Fruit fly (Drosophila melanogaster) whole organism, embryonic: Measurements from ENCODE around the gene CG12728.

Source experiments
- Awh ChIP-seq: fragments of 200-800 bp; sonication (Bioruptor generic); IDR thresholded peaks from 2 replicates; pipeline ENCODE4, ENCODE4 v1.3.6; 2022; ENCODE audit warnings: missing biosample characterization, missing genetic modification characterization
- Bdp1 ChIP-seq: fragments of 200-800 bp; sonication (Bioruptor generic); optimal IDR thresholded peaks from 3 replicates; lab custom pipeline; 2016; ENCODE audit warnings: missing biosample characterization, missing genetic modification characterization
- CG10209 ChIP-seq: fragments of 200-800 bp; sonication (Bioruptor generic); optimal IDR thresholded peaks from 3 replicates; lab custom pipeline; 2017; ENCODE audit warnings: missing biosample characterization, mild to moderate bottlenecking, missing genetic modification characterization, missing genetic modification reagents
- CG10565 ChIP-seq: fragments of 200-800 bp; sonication (Bioruptor generic); optimal IDR thresholded peaks from 3 replicates; lab custom pipeline; 2016; ENCODE audit warnings: missing biosample characterization, mild to moderate bottlenecking, missing genetic modification characterization
- CG12391 ChIP-seq: fragments of 200-800 bp; sonication (Bioruptor generic); optimal IDR thresholded peaks from 3 replicates; lab custom pipeline; 2018; ENCODE audit warnings: missing biosample characterization, mild to moderate bottlenecking, missing genetic modification characterization, moderate library complexity
- CG12659 ChIP-seq: fragments of 200-800 bp; sonication (Bioruptor generic); optimal IDR thresholded peaks from 3 replicates; lab custom pipeline; 2017; ENCODE audit warnings: mild to moderate bottlenecking, missing biosample characterization, missing genetic modification reagents, missing genetic modification characterization
- CG14441 ChIP-seq: fragments of 200-800 bp; sonication (Bioruptor generic); IDR thresholded peaks from 2 replicates; pipeline ENCODE4 v1.3.6; 2022; ENCODE audit warnings: missing biosample characterization, missing genetic modification characterization
- CG14860 ChIP-seq: fragments of 200-800 bp; sonication (Bioruptor generic); IDR thresholded peaks from 3 replicates; pipeline ENCODE4 v1.3.6; 2022; ENCODE audit warnings: missing biosample characterization, missing genetic modification characterization; ENCODE audit not compliant: partially characterized antibody
- CG15514 ChIP-seq: fragments of 200-800 bp; sonication (Bioruptor generic); optimal IDR thresholded peaks from 3 replicates; lab custom pipeline; 2017; ENCODE audit warnings: missing biosample characterization, missing genetic modification characterization, mild to moderate bottlenecking, moderate library complexity, missing genetic modification reagents
- CG16813 ChIP-seq: fragments of 200-800 bp; sonication (Bioruptor generic); IDR thresholded peaks from 3 replicates; pipeline ENCODE4 v1.3.6; 2022; ENCODE audit warnings: missing biosample characterization, missing genetic modification characterization; ENCODE audit not compliant: partially characterized antibody
- CG17802 ChIP-seq: fragments of 200-800 bp; sonication (Bioruptor generic); optimal IDR thresholded peaks from 2 replicates; lab custom pipeline; 2018; ENCODE audit warnings: missing biosample characterization, mild to moderate bottlenecking, missing genetic modification characterization, moderate library complexity
- CG4282 ChIP-seq: fragments of 200-800 bp; sonication (Bioruptor generic); optimal IDR thresholded peaks from 2 replicates; lab custom pipeline; 2016; ENCODE audit warnings: missing biosample characterization, missing genetic modification characterization
- CG4404 ChIP-seq: fragments of 200-800 bp; sonication (Bioruptor generic); IDR thresholded peaks from 2 replicates; pipeline ENCODE4 v1.3.6; 2022; ENCODE audit warnings: missing biosample characterization, missing genetic modification characterization
- CG4424 ChIP-seq: fragments of 200-800 bp; sonication (Bioruptor generic); optimal IDR thresholded peaks from 3 replicates; lab custom pipeline; 2016; ENCODE audit warnings: missing biosample characterization, missing genetic modification characterization
- CG4617 ChIP-seq: fragments of 200-800 bp; sonication (Bioruptor generic); optimal IDR thresholded peaks from 3 replicates; lab custom pipeline; 2016; ENCODE audit warnings: missing biosample characterization, missing genetic modification characterization, borderline replicate concordance
- CG5245 ChIP-seq: fragments of 200-800 bp; sonication (Bioruptor generic); optimal IDR thresholded peaks from 3 replicates; lab custom pipeline; 2016; ENCODE audit warnings: missing biosample characterization, missing genetic modification characterization
- CG7556 ChIP-seq: fragments of 200-800 bp; sonication (Bioruptor generic); optimal IDR thresholded peaks from 2 replicates; lab custom pipeline; 2017; ENCODE audit warnings: missing biosample characterization, mild to moderate bottlenecking, missing genetic modification characterization
- CG7745 ChIP-seq: fragments of 200-800 bp; sonication (Bioruptor generic); optimal IDR thresholded peaks from 2 replicates; lab custom pipeline; 2018; ENCODE audit warnings: missing biosample characterization, mild to moderate bottlenecking, missing genetic modification characterization, moderate library complexity
- CG8089 ChIP-seq: fragments of 200-800 bp; sonication (Bioruptor generic); optimal IDR thresholded peaks from 3 replicates; lab custom pipeline; 2016; ENCODE audit warnings: missing biosample characterization, missing genetic modification characterization
- CG8944 ChIP-seq: fragments of 200-800 bp; sonication (Bioruptor generic); optimal IDR thresholded peaks from 3 replicates; lab custom pipeline; 2016; ENCODE audit warnings: missing biosample characterization, missing genetic modification characterization
- CG9797 ChIP-seq: fragments of 200-800 bp; sonication (Bioruptor generic); optimal IDR thresholded peaks from 3 replicates; lab custom pipeline; 2018; ENCODE audit warnings: missing biosample characterization, mild to moderate bottlenecking, missing genetic modification characterization
- CG9817 ChIP-seq: fragments of 200-800 bp; sonication (Bioruptor generic); optimal IDR thresholded peaks from 2 replicates; lab custom pipeline; 2018; ENCODE audit warnings: missing biosample characterization, mild to moderate bottlenecking, missing genetic modification characterization, moderate library complexity
- CG9932 ChIP-seq: fragments of 200-800 bp; sonication (Bioruptor generic); IDR thresholded peaks from 2 replicates; pipeline ENCODE4 v1.3.6; 2022; ENCODE audit warnings: missing biosample characterization, missing genetic modification characterization
- CkIIα-i1 ChIP-seq: fragments of 200-800 bp; sonication (Bioruptor generic); IDR thresholded peaks from 2 replicates; pipeline ENCODE4 v1.3.6; 2022; ENCODE audit warnings: missing biosample characterization, missing genetic modification characterization
- Dfd ChIP-seq, 2 experiments: fragments of >200 bp; optimal IDR thresholded peaks; 2 replicates each; lab custom pipeline; 2017; ENCODE audit warnings: missing biosample characterization in 2 of 2, missing genetic modification characterization in 2 of 2
- HLH3B ChIP-seq: fragments of 200-800 bp; sonication (Bioruptor generic); IDR thresholded peaks from 2 replicates; pipeline ENCODE4 v1.3.6; 2022; ENCODE audit warnings: missing biosample characterization, missing genetic modification characterization
- HmgZ ChIP-seq: fragments of 200-800 bp; sonication (Bioruptor generic); optimal IDR thresholded peaks from 2 replicates; lab custom pipeline; 2018; ENCODE audit warnings: missing biosample characterization, mild to moderate bottlenecking, missing genetic modification characterization
- Mad ChIP-seq: fragments of 200-800 bp; sonication (Bioruptor generic); optimal IDR thresholded peaks from 2 replicates; lab custom pipeline; 2016; ENCODE audit warnings: missing biosample characterization, missing genetic modification characterization
- NC2β ChIP-seq: fragments of 200-800 bp; sonication (Bioruptor generic); optimal IDR thresholded peaks from 2 replicates; lab custom pipeline; 2016; ENCODE audit warnings: missing biosample characterization, missing genetic modification characterization
- Nf-YB ChIP-seq: fragments of 200-800 bp; sonication (Bioruptor generic); optimal IDR thresholded peaks from 3 replicates; lab custom pipeline; 2019; ENCODE audit warnings: missing biosample characterization, mild to moderate bottlenecking, missing genetic modification characterization, moderate library complexity
- Rfx ChIP-seq: fragments of 200-800 bp; sonication (Bioruptor generic); IDR thresholded peaks from 2 replicates; pipeline ENCODE4 v1.3.6; 2022; ENCODE audit warnings: missing biosample characterization, missing genetic modification characterization
- Rx ChIP-seq: fragments of 200-800 bp; sonication (Bioruptor generic); IDR thresholded peaks from 2 replicates; pipeline ENCODE4 v1.3.6; 2022; ENCODE audit warnings: missing biosample characterization, missing genetic modification characterization
- btn ChIP-seq: fragments of 200-800 bp; sonication (Bioruptor generic); optimal IDR thresholded peaks from 2 replicates; lab custom pipeline; 2016; ENCODE audit warnings: missing biosample characterization, missing genetic modification characterization
- crc ChIP-seq: fragments of 200-800 bp; sonication (Bioruptor generic); optimal IDR thresholded peaks from 2 replicates; lab custom pipeline; 2016; ENCODE audit warnings: missing biosample characterization, missing genetic modification characterization
- en ChIP-seq: fragments of 200-800 bp; sonication (Bioruptor generic); optimal IDR thresholded peaks from 2 replicates; lab custom pipeline; 2016; ENCODE audit warnings: missing biosample characterization, missing genetic modification characterization
- exex ChIP-seq: fragments of 200-800 bp; sonication (Bioruptor generic); optimal IDR thresholded peaks from 4 replicates; lab custom pipeline; 2018; ENCODE audit warnings: missing biosample characterization, mild to moderate bottlenecking, missing genetic modification characterization, moderate library complexity
- hb ChIP-seq: fragments of 200-800 bp; sonication (Bioruptor generic); IDR thresholded peaks from 3 replicates; pipeline ENCODE4 v1.3.6; 2022; ENCODE audit warnings: missing biosample characterization, missing genetic modification characterization; ENCODE audit not compliant: partially characterized antibody
- klu ChIP-seq: fragments of 200-800 bp; sonication (Bioruptor generic); IDR thresholded peaks from 2 replicates; pipeline ENCODE4 v1.3.6; 2022; ENCODE audit warnings: missing biosample characterization, missing genetic modification characterization
- lilli ChIP-seq: fragments of 200-800 bp; sonication (Bioruptor generic); optimal IDR thresholded peaks from 3 replicates; lab custom pipeline; 2016; ENCODE audit warnings: missing biosample characterization, missing genetic modification characterization
- nom ChIP-seq: fragments of 200-800 bp; sonication (Bioruptor generic); optimal IDR thresholded peaks from 2 replicates; lab custom pipeline; 2017; ENCODE audit warnings: missing biosample characterization, missing genetic modification characterization, mild to moderate bottlenecking, moderate library complexity, missing genetic modification reagents
- odd ChIP-seq: fragments of 200-800 bp; sonication (Bioruptor generic); optimal IDR thresholded peaks from 2 replicates; lab custom pipeline; 2017; ENCODE audit warnings: missing biosample characterization, mild to moderate bottlenecking, missing genetic modification characterization
- otp ChIP-seq: fragments of 200-800 bp; sonication (Bioruptor generic); IDR thresholded peaks from 3 replicates; pipeline ENCODE4, ENCODE4 v1.3.6; 2022; ENCODE audit warnings: missing biosample characterization, missing genetic modification characterization
- pho ChIP-seq: fragments of 200-800 bp; sonication (Bioruptor generic); optimal IDR thresholded peaks from 2 replicates; lab custom pipeline; 2016; ENCODE audit warnings: missing biosample characterization, missing genetic modification characterization
- so ChIP-seq: fragments of 200-800 bp; sonication (Bioruptor generic); IDR thresholded peaks from 3 replicates; pipeline ENCODE4 v1.3.6; 2022; ENCODE audit warnings: missing biosample characterization, missing genetic modification characterization
- sug ChIP-seq: fragments of 200-800 bp; optimal IDR thresholded peaks from 2 replicates; lab custom pipeline; 2019; ENCODE audit warnings: missing biosample characterization, mild to moderate bottlenecking, missing genetic modification characterization, moderate library complexity
- tgo ChIP-seq: fragments of 200-800 bp; sonication (Bioruptor generic); IDR thresholded peaks from 3 replicates; pipeline ENCODE4 v1.3.6; 2022; ENCODE audit warnings: missing biosample characterization, missing genetic modification characterization
- tin ChIP-seq: fragments of 200-800 bp; sonication (Bioruptor generic); optimal IDR thresholded peaks from 3 replicates; lab custom pipeline; 2016; ENCODE audit warnings: missing biosample characterization, missing genetic modification characterization
- trh ChIP-seq: fragments of 200-800 bp; sonication (Bioruptor generic); optimal IDR thresholded peaks from 2 replicates; lab custom pipeline; 2016; ENCODE audit warnings: missing biosample characterization, missing genetic modification characterization
- tup ChIP-seq: fragments of 200-800 bp; sonication (Bioruptor generic); optimal IDR thresholded peaks from 2 replicates; lab custom pipeline; 2016; ENCODE audit warnings: missing biosample characterization, mild to moderate bottlenecking, missing genetic modification characterization, moderate library complexity
- twi ChIP-seq: fragments of 200-800 bp; optimal IDR thresholded peaks from 2 replicates; lab custom pipeline; 2019; ENCODE audit warnings: missing biosample characterization, mild to moderate bottlenecking, missing genetic modification characterization, moderate library complexity
- tx ChIP-seq: fragments of 200-800 bp; sonication (Bioruptor generic); optimal IDR thresholded peaks from 2 replicates; lab custom pipeline; 2016; ENCODE audit warnings: missing biosample characterization, missing genetic modification characterization
- yki ChIP-seq: fragments of >200 bp; optimal IDR thresholded peaks from 3 replicates; lab custom pipeline; 2018

The CG12728 gene

dm6 chrX:5907916-5908315 lies 34.5 kb upstream of the CG12728 start, which contains the start of gene CG12236 (continued):
- TF ChIP-seq CG12391 (tag; lab: Kevin White, UChicago) (peak; percentile 46), Dfd (GFP tag; optimal IDR thresholded peaks at IDR 0.05; lab: Kevin White, UChicago) (no peak), CG4424 (peak; percentile 27), btn (GFP tag; lab: Kevin White, UChicago) (no peak), CG7556 (GFP tag; lab: Kevin White, UChicago) (no peak), CG10209 (GFP tag; lab: Kevin White, UChicago) (peak; percentile 40), tgo (GFP tag; lab: Robert Waterston, UW) (no peak), pho (GFP tag; lab: Kevin White, UChicago) (peak; percentile 45), CG8944 (GFP tag; lab: Kevin White, UChicago) (no peak), HmgZ (tag; lab: Kevin White, UChicago) (peak; percentile 85), CG7745 (tag; lab: Kevin White, UChicago) (no peak), Bdp1 (GFP tag; lab: Kevin White, UChicago) (no peak), en (GFP tag; lab: Kevin White, UChicago) (no peak), sug (peak; percentile 67), klu (GFP tag; lab: Robert Waterston, UW) (no peak), CG15514 (GFP tag; lab: Kevin White, UChicago) (peak; percentile 89), Rx (no peak), exex (no peak), nom (peak; percentile 44), Awh (GFP tag; lab: Robert Waterston, UW) (no peak), CG9932 (GFP tag; lab: Robert Waterston, UW) (peak; percentile 58), Mad (GFP tag; lab: Kevin White, UChicago) (peak; percentile 4), tup (GFP tag; lab: Kevin White, UChicago) (no peak), HLH3B (peak; percentile 15; the same call in 1 of the 2 replicates), CG9797 (GFP tag; lab: Kevin White, UChicago) (peak; percentile 63), hb (no peak), CG16813 (GFP tag; lab: Robert Waterston, UW) (0 out of 3 replicates have a peak, but pooled peaks have one; percentile 21), CG17802 (no peak), NC2β (GFP tag; lab: Kevin White, UChicago) (peak; percentile 17), odd (GFP tag; lab: Kevin White, UChicago) (no peak), crc (GFP tag; lab: Kevin White, UChicago) (no peak), Rfx (GFP tag; lab: Robert Waterston, UW) (peak; percentile 82), Nf-YB (GFP tag; lab: Kevin White, UChicago) (peak; percentile 23), tx (GFP tag; lab: Kevin White, UChicago) (no peak), CG14860 (GFP tag; lab: Robert Waterston, UW) (no peak), tin (GFP tag; lab: Kevin White, UChicago) (peak; percentile 42), CG4617 (GFP tag; lab: Kevin White, UChicago) (peak; percentile 79), CG14441 (peak; percentile 47), twi (tag; lab: Kevin White, UChicago) (peak; percentile 28), CG9817 (tag; lab: Kevin White, UChicago) (no peak), trh (GFP tag; lab: Kevin White, UChicago) (no peak), CG4404 (GFP tag; lab: Robert Waterston, UW) (no peak), CG10565 (GFP tag; lab: Kevin White, UChicago) (no peak), CG5245 (peak; percentile 43), yki (lab: Kevin White, UChicago) (no peak), otp (no peak), CG4282 (GFP tag; lab: Kevin White, UChicago) (peak; percentile 51), CkIIα-i1 (GFP tag; lab: Robert Waterston, UW) (no peak), CG12659 (GFP tag; lab: Kevin White, UChicago) (peak; percentile 85), lilli (GFP tag; lab: Kevin White, UChicago) (peak; percentile 49), CG8089 (peak; percentile 24), so (peak; percentile 15; the same call in 1 of the 3 replicates)
